Fruit fly (Drosophila melanogaster) whole organism, pupa: ENCODE measurements around the gene Dbp21E2.
A peak's percentile ranks its signal among the peaks of the same experiment; 100 is the strongest.

Experiments
- CG12605 ChIP-seq: fragments of 200-800 bp; sonication (Bioruptor generic); IDR thresholded peaks from 2 replicates; pipeline ENCODE4 v1.3.6; 2022; ENCODE audit warnings: missing biosample characterization, missing genetic modification characterization
- CG14655 ChIP-seq: fragments of 200-800 bp; sonication (Bioruptor generic); optimal IDR thresholded peaks from 3 replicates; lab custom pipeline; 2017; ENCODE audit warnings: mild to moderate bottlenecking, missing biosample characterization, missing genetic modification reagents, missing genetic modification characterization
- CG17806 ChIP-seq: fragments of 200-800 bp; sonication (Bioruptor generic); optimal IDR thresholded peaks from 2 replicates; lab custom pipeline; 2018; ENCODE audit warnings: missing biosample characterization, mild to moderate bottlenecking, missing genetic modification characterization, moderate library complexity
- CG32121 ChIP-seq: fragments of 200-800 bp; sonication (Bioruptor generic); IDR thresholded peaks from 2 replicates; pipeline ENCODE4 v1.3.6; 2022; ENCODE audit warnings: missing biosample characterization, missing genetic modification characterization
- CG8301 ChIP-seq: fragments of 200-800 bp; sonication (Bioruptor generic); optimal IDR thresholded peaks from 2 replicates; lab custom pipeline; 2018; ENCODE audit warnings: missing biosample characterization, mild to moderate bottlenecking, missing genetic modification characterization
- EcR ChIP-seq: fragments of 200-800 bp; sonication (Bioruptor generic); optimal IDR thresholded peaks from 3 replicates; lab custom pipeline; 2019; ENCODE audit warnings: missing biosample characterization, missing genetic modification characterization, mild to moderate bottlenecking, moderate library complexity, missing genetic modification reagents
- Pif1A ChIP-seq: fragments of 200-800 bp; sonication (Bioruptor generic); optimal IDR thresholded peaks from 3 replicates; lab custom pipeline; 2016; ENCODE audit warnings: missing biosample characterization, missing genetic modification characterization
- Pif1B ChIP-seq: fragments of 200-800 bp; sonication (Bioruptor generic); optimal IDR thresholded peaks from 3 replicates; lab custom pipeline; 2016; ENCODE audit warnings: missing biosample characterization, missing genetic modification characterization
- fd96Ca ChIP-seq: fragments of 200-800 bp; sonication (Bioruptor generic); IDR thresholded peaks from 3 replicates; pipeline ENCODE4 v1.3.6; 2022; ENCODE audit warnings: missing biosample characterization, missing genetic modification characterization

DNA sequence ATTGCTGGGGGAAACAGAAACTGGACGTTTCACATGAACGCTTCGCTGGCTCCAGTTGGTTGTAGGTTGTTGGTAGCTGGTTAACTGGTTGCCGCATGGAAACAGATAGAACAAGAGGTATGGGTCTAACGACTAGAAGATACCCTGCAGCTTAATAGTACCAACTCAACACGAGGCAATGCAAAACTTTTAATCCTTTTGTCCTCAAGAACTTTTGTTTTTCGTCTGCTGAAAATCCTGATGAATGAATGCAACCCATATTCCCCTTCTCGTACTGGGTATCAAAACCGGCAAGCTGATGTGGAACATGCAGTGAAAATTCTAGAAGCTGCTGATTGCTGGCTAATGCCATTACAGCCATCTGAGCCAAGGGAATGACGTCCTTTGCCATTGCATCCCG is 26.6 kb downstream of the Dbp21E2 start:
- TF ChIP-seq EcR (GFP tag; lab: Kevin White, UChicago) (no peak), CG8301 (tag; lab: Kevin White, UChicago) (peak; percentile 88), CG12605 (GFP tag; lab: Robert Waterston, UW) (peak; percentile 74), CG14655 (GFP tag; lab: Kevin White, UChicago) (peak; percentile 89), fd96Ca (GFP tag; lab: Robert Waterston, UW) (peak; percentile 92), Pif1B (GFP tag; lab: Kevin White, UChicago) (no peak), CG17806 (peak; percentile 54), Pif1A (GFP tag; lab: Kevin White, UChicago) (no peak), CG32121 (GFP tag; lab: Robert Waterston, UW) (peak; percentile 77)
